Worm (Caenorhabditis elegans): ENCODE data around the gene fbxa-71.

fbxa-71 gene

ce11 chrIII:2291139-2291538 lies 35.5 kb downstream of the fbxa-71 start, which contains the start of gene fbxa-219:
fbxa-219 (plus strand) TSS chrIII:2291415.
- no peak for TF ChIP-seq unc-62 (GFP tag; optimal IDR thresholded peaks at IDR 0.05)

- no peak for TF ChIP-seq unc-62 (GFP tag; optimal IDR thresholded peaks at IDR 0.05)
These were observed 39.1 kb downstream of the fbxa-71 start for ce11 chrIII:2294736-2295135.

- no peak for TF ChIP-seq unc-62 (GFP tag; optimal IDR thresholded peaks at IDR 0.05)
These were observed 48.5 kb downstream of the fbxa-71 start for ce11 chrIII:2304149-2304548.

ce11 chrIII:2304867-2305266 lies 49.2 kb downstream of the fbxa-71 start, which contains the start of gene Y54F10BM.9:
Y54F10BM.9 (minus strand) TSS chrIII:2304927.
- no peak for TF ChIP-seq unc-62 (GFP tag; optimal IDR thresholded peaks at IDR 0.05)
